Worm (Caenorhabditis elegans) whole organism, L1 larva: ENCODE data around the gene fzy-1.
"Not testable (repeated sequence)": the region's sequence is repeated elsewhere in the genome, so short reads cannot be mapped to it uniquely, and the experiment has no call there.

Experiments used
- C04F5.9 ChIP-seq: sonication (generic microtip); optimal IDR thresholded peaks from 2 replicates; lab custom pipeline; 2016; ENCODE audit warnings: missing genetic modification characterization, missing compliant biosample characterization
- aha-1 ChIP-seq: fragments of 150-350 bp; optimal IDR thresholded peaks from 2 replicates; lab custom pipeline; 2014; ENCODE audit warnings: missing biosample characterization, missing genetic modification characterization
- aly-2 ChIP-seq: fragments of 150-350 bp; optimal IDR thresholded peaks from 2 replicates; lab custom pipeline; 2014; ENCODE audit warnings: missing biosample characterization, missing genetic modification characterization
- ama-1 ChIP-seq: fragments of 150-350 bp; optimal IDR thresholded peaks from 2 replicates; lab custom pipeline; 2014
- ceh-63 ChIP-seq: fragments of 200-800 bp; sonication (Bioruptor generic); optimal IDR thresholded peaks from 2 replicates; lab custom pipeline; 2018; ENCODE audit warnings: mild to moderate bottlenecking, missing genetic modification characterization, missing compliant biosample characterization
- ceh-88 ChIP-seq: fragments of 200-800 bp; sonication (Bioruptor generic); IDR thresholded peaks from 2 replicates; pipeline ENCODE4 v1.3.6; 2022; ENCODE audit warnings: missing genetic modification characterization, missing compliant biosample characterization
- ceh-90 ChIP-seq: sonication (generic microtip); optimal IDR thresholded peaks from 2 replicates; lab custom pipeline; 2016; ENCODE audit warnings: missing genetic modification characterization, missing compliant biosample characterization
- ces-1 ChIP-seq: fragments of 150-350 bp; optimal IDR thresholded peaks from 2 replicates; lab custom pipeline; 2014; ENCODE audit warnings: missing biosample characterization, missing genetic modification reagents, missing genetic modification characterization
- dpl-1 ChIP-seq, 3 experiments: fragments of 150-350 bp in 2 of 3; sonication (generic microtip) in 1 of 3; optimal IDR thresholded peaks; 2 replicates each; lab custom pipeline; 2014 to 2017; ENCODE audit warnings: missing biosample characterization in 3 of 3, missing genetic modification characterization in 3 of 3, missing genetic modification reagents in 3 of 3
- dsc-1 ChIP-seq: sonication (generic microtip); optimal IDR thresholded peaks from 2 replicates; lab custom pipeline; 2016; ENCODE audit warnings: mild to moderate bottlenecking, missing genetic modification characterization, missing compliant biosample characterization
- efl-1 ChIP-seq, 4 experiments: fragments of 150-350 bp; optimal IDR thresholded peaks in 3 of 4; peaks in 1 of 4; 1 replicate in 1 of 4; 2 replicates in 3 of 4; lab custom pipeline; 2014; ENCODE audit warnings: missing biosample characterization in 2 of 4, missing genetic modification characterization in 2 of 4, missing genetic modification reagents in 2 of 4
- efl-3 ChIP-seq: fragments of 200-800 bp; sonication (Bioruptor generic); optimal IDR thresholded peaks from 2 replicates; lab custom pipeline; 2018; ENCODE audit warnings: mild to moderate bottlenecking, missing genetic modification characterization, missing compliant biosample characterization
- elt-3 ChIP-seq, 6 experiments: fragments of 150-350 bp in 1 of 6; sonication (generic microtip); optimal IDR thresholded peaks; 2 replicates each; lab custom pipeline; 2017 to 2018; ENCODE audit warnings: missing biosample characterization in 6 of 6, missing genetic modification characterization in 6 of 6, inconsistent platforms in 1 of 6
- fkh-10 ChIP-seq: sonication (generic microtip); optimal IDR thresholded peaks from 2 replicates; lab custom pipeline; 2017; ENCODE audit warnings: missing biosample characterization, missing genetic modification reagents, missing genetic modification characterization
- fkh-4 ChIP-seq: sonication (generic microtip); optimal IDR thresholded peaks from 2 replicates; lab custom pipeline; 2016; ENCODE audit warnings: missing compliant biosample characterization, missing genetic modification characterization, borderline replicate concordance
- grh-1 ChIP-seq: fragments of 200-800 bp; sonication (Bioruptor generic); IDR thresholded peaks from 2 replicates; pipeline ENCODE4 v1.3.6; 2022; ENCODE audit warnings: missing genetic modification reagents, missing genetic modification characterization, missing compliant biosample characterization
- hlh-17 ChIP-seq: fragments of 200-800 bp; sonication (Bioruptor generic); optimal IDR thresholded peaks from 2 replicates; lab custom pipeline; 2018; ENCODE audit warnings: missing genetic modification characterization, mild to moderate bottlenecking, missing compliant biosample characterization, moderate library complexity, borderline replicate concordance
- jun-1 ChIP-seq: fragments of 150-350 bp; optimal IDR thresholded peaks from 2 replicates; lab custom pipeline; 2014; ENCODE audit warnings: missing biosample characterization, missing genetic modification reagents, missing genetic modification characterization
- lin-14 ChIP-seq: fragments of 200-800 bp; sonication (Bioruptor generic); optimal IDR thresholded peaks from 2 replicates; lab custom pipeline; 2018; ENCODE audit warnings: mild to moderate bottlenecking, missing genetic modification characterization, moderate library complexity, missing compliant biosample characterization
- lin-39 ChIP-seq: fragments of 150-350 bp; optimal IDR thresholded peaks from 2 replicates; lab custom pipeline; 2014; ENCODE audit warnings: missing biosample characterization, missing genetic modification reagents, missing genetic modification characterization
- lir-3 ChIP-seq: sonication (generic microtip); optimal IDR thresholded peaks from 2 replicates; lab custom pipeline; 2016; ENCODE audit warnings: mild to moderate bottlenecking, missing genetic modification characterization, moderate library complexity, missing compliant biosample characterization; ENCODE audit not compliant: poor library complexity
- lsy-2 ChIP-seq, 2 experiments: fragments of 150-350 bp; optimal IDR thresholded peaks; 2 replicates each; lab custom pipeline; 2014; ENCODE audit warnings: missing biosample characterization in 2 of 2, missing genetic modification characterization in 2 of 2
- mab-9 ChIP-seq: fragments of 200-800 bp; sonication (Bioruptor generic); IDR thresholded peaks from 2 replicates; pipeline ENCODE4 v1.3.6; 2022; ENCODE audit warnings: missing genetic modification reagents, missing genetic modification characterization, missing compliant biosample characterization
- nhr-20 ChIP-seq: sonication (generic microtip); optimal IDR thresholded peaks from 2 replicates; lab custom pipeline; 2016; ENCODE audit warnings: mild to moderate bottlenecking, missing genetic modification characterization, missing compliant biosample characterization
- nhr-237 ChIP-seq: fragments of 150-350 bp; optimal IDR thresholded peaks from 2 replicates; lab custom pipeline; 2014; ENCODE audit warnings: missing biosample characterization, missing genetic modification characterization
- nhr-28 ChIP-seq: fragments of 150-350 bp; optimal IDR thresholded peaks from 2 replicates; lab custom pipeline; 2014; ENCODE audit warnings: missing biosample characterization, missing genetic modification characterization
- nhr-47 ChIP-seq: sonication (generic microtip); optimal IDR thresholded peaks from 2 replicates; lab custom pipeline; 2016; ENCODE audit warnings: mild to moderate bottlenecking, missing genetic modification characterization, moderate library complexity, missing compliant biosample characterization
- nhr-71 ChIP-seq: sonication (generic microtip); optimal IDR thresholded peaks from 2 replicates; lab custom pipeline; 2016; ENCODE audit warnings: mild to moderate bottlenecking, missing genetic modification characterization, moderate library complexity, missing compliant biosample characterization
- nhr-76 ChIP-seq: sonication (generic microtip); optimal IDR thresholded peaks from 2 replicates; lab custom pipeline; 2017; ENCODE audit warnings: missing biosample characterization, missing genetic modification characterization
- nhr-85 ChIP-seq: sonication (generic microtip); peaks from one replicate; lab custom pipeline; 2016; ENCODE audit warnings: missing genetic modification characterization, inconsistent platforms, missing compliant biosample characterization
- pax-3 ChIP-seq: fragments of 200-800 bp; sonication (Bioruptor generic); optimal IDR thresholded peaks from 2 replicates; lab custom pipeline; 2018; ENCODE audit warnings: mild to moderate bottlenecking, missing genetic modification characterization, moderate library complexity, missing compliant biosample characterization
- pqm-1 ChIP-seq: sonication (generic microtip); optimal IDR thresholded peaks from 3 replicates; lab custom pipeline; 2017; ENCODE audit warnings: missing biosample characterization, missing genetic modification characterization
- rnt-1 ChIP-seq: sonication (generic microtip); optimal IDR thresholded peaks from 2 replicates; lab custom pipeline; 2016; ENCODE audit warnings: mild to moderate bottlenecking, missing genetic modification characterization, moderate library complexity, missing compliant biosample characterization
- sox-4 ChIP-seq: sonication (generic microtip); optimal IDR thresholded peaks from 2 replicates; lab custom pipeline; 2016; ENCODE audit warnings: missing genetic modification characterization, missing compliant biosample characterization
- sup-37 ChIP-seq: fragments of 200-800 bp; sonication (Bioruptor generic); optimal IDR thresholded peaks from 2 replicates; lab custom pipeline; 2018; ENCODE audit warnings: mild to moderate bottlenecking, missing genetic modification characterization, missing compliant biosample characterization
- tlp-1 ChIP-seq: fragments of 150-350 bp; optimal IDR thresholded peaks from 2 replicates; lab custom pipeline; 2014; ENCODE audit warnings: missing biosample characterization, missing genetic modification characterization
- unc-130 ChIP-seq: fragments of 150-350 bp; optimal IDR thresholded peaks from 2 replicates; lab custom pipeline; 2017; ENCODE audit warnings: missing biosample characterization, missing genetic modification characterization, inconsistent platforms
- unc-30 ChIP-seq: sonication (generic microtip); optimal IDR thresholded peaks from 2 replicates; lab custom pipeline; 2017; ENCODE audit warnings: missing biosample characterization, missing genetic modification characterization
- unc-62 ChIP-seq: fragments of 150-350 bp; optimal IDR thresholded peaks from 2 replicates; lab custom pipeline; 2014; ENCODE audit warnings: missing biosample characterization, missing genetic modification reagents, missing genetic modification characterization
- unc-86 ChIP-seq: sonication (generic microtip); optimal IDR thresholded peaks from 2 replicates; lab custom pipeline; 2016; ENCODE audit warnings: missing genetic modification characterization, missing compliant biosample characterization
- unc-98 ChIP-seq: fragments of 200-800 bp; sonication (Bioruptor generic); IDR thresholded peaks from 2 replicates; pipeline ENCODE4 v1.3.6; 2022; ENCODE audit warnings: missing genetic modification characterization, missing compliant biosample characterization
- zip-4 ChIP-seq: fragments of 200-800 bp; sonication (Bioruptor generic); optimal IDR thresholded peaks from 2 replicates; lab custom pipeline; 2018; ENCODE audit warnings: mild to moderate bottlenecking, missing genetic modification characterization, moderate library complexity, missing compliant biosample characterization
- ztf-11 ChIP-seq, 2 experiments: sonication (generic microtip); optimal IDR thresholded peaks; 2 replicates each; lab custom pipeline; 2016 to 2017; ENCODE audit warnings: missing genetic modification characterization in 2 of 2, missing biosample characterization in 1 of 2, missing compliant biosample characterization in 1 of 2
- ztf-4 ChIP-seq: fragments of 150-350 bp; optimal IDR thresholded peaks from 2 replicates; lab custom pipeline; 2014; ENCODE audit warnings: missing biosample characterization, missing genetic modification characterization

fzy-1 gene

ce11 chrII:5537524-5537923 is 37.0 kb downstream of the fzy-1 start, which contains the start of gene C17C3.11:
TSS of gene C17C3.11 (plus strand) at chrII:5537824.
- TF ChIP-seq unc-130 (tag; lab: Kevin White, UChicago) (no peak), grh-1 (GFP tag; lab: Robert Waterston, UW) (no peak), dpl-1 (GFP tag; optimal IDR thresholded peaks at IDR 0.05; lab: Kevin White, UChicago) (no peak)

ce11 chrII:5540113-5540512 is 39.5 kb downstream of the fzy-1 start, which contains the start of gene hlh-27:
TSS of gene hlh-27 (minus strand) at chrII:5540213.
- TF ChIP-seq jun-1 (tag; lab: Kevin White, UChicago); unc-130 (tag; lab: Kevin White, UChicago); elt-3 (tag; optimal IDR thresholded peaks at IDR 0.05; lab: Kevin White, UChicago): not testable (repeated sequence)

ce11 chrII:5541685-5542084 is 41.1 kb downstream of the fzy-1 start, which contains the start of gene C17C3.24:
TSS of gene C17C3.24 (minus strand) at chrII:5541785.
- TF ChIP-seq nhr-85 (tag; lab: Kevin White, UChicago) (no peak), nhr-47 (no peak), zip-4 (GFP tag; lab: Kevin White, UChicago) (no peak), efl-3 (no peak), unc-130 (tag; lab: Kevin White, UChicago) (no peak), pax-3 (no peak), ceh-90 (tag; lab: Kevin White, UChicago) (no peak)

ce11 chrII:5543476-5544144 is 43.0 kb downstream of the fzy-1 start:
- TF ChIP-seq sup-37 (peak; percentile 98), ama-1 (lab: Kevin White, UChicago) (peak; percentile 100), fkh-10 (GFP tag; lab: Kevin White, UChicago) (peak; percentile 99), pqm-1 (tag; lab: Kevin White, UChicago) (peak; percentile 91), ces-1 (GFP tag; lab: Kevin White, UChicago) (peak; percentile 92), C04F5.9 (tag; lab: Kevin White, UChicago) (peak; percentile 95), hlh-17 (GFP tag; lab: Kevin White, UChicago) (peak; percentile 92), unc-30 (peak; percentile 68), dsc-1 (tag; lab: Kevin White, UChicago) (peak; percentile 99), rnt-1 (tag; lab: Kevin White, UChicago) (peak; percentile 98), nhr-28 (peak; percentile 69), unc-62 (GFP tag; lab: Kevin White, UChicago) (peak; percentile 46), pax-3 (peak; percentile 98), ztf-4 (tag; lab: Kevin White, UChicago) (peak; percentile 99), unc-86 (tag; lab: Kevin White, UChicago) (peak; percentile 98), lsy-2 (tag; optimal IDR thresholded peaks at IDR 0.05; lab: Kevin White, UChicago) (peak; percentile 96), lir-3 (tag; lab: Kevin White, UChicago) (peak; percentile 92), ceh-63 (peak; percentile 95), dpl-1 (GFP tag; optimal IDR thresholded peaks at IDR 0.05; lab: Kevin White, UChicago) (peak; percentile 80 to 85 (median 83)), nhr-76 (peak; percentile 98), unc-98 (GFP tag; lab: Robert Waterston, UW) (peak; percentile 79), ztf-11 (tag; optimal IDR thresholded peaks at IDR 0.05; lab: Kevin White, UChicago) (peak in 1 of 2 experiments; percentile 93), aha-1 (tag; lab: Kevin White, UChicago) (peak; percentile 62), fkh-4 (tag; lab: Kevin White, UChicago) (peak; percentile 86), lin-14 (GFP tag; lab: Kevin White, UChicago) (peak; percentile 99), efl-1 (optimal IDR thresholded peaks at IDR 0.05; lab: Kevin White, UChicago) (peak; percentile 92 to 93), efl-1 (GFP tag; optimal IDR thresholded peaks at IDR 0.05 in 1 of 2; lab: Kevin White, UChicago) (peak; percentile 80 to 98), lin-39 (tag; lab: Kevin White, UChicago) (peak; percentile 96), sox-4 (tag; lab: Kevin White, UChicago) (peak; percentile 98), nhr-20 (tag; lab: Kevin White, UChicago) (peak; percentile 100), tlp-1 (tag; lab: Kevin White, UChicago) (no peak), nhr-237 (tag; lab: Kevin White, UChicago) (peak; percentile 91), aly-2 (tag; lab: Kevin White, UChicago) (peak; percentile 99), mab-9 (GFP tag; lab: Robert Waterston, UW) (peak; percentile 98), nhr-47 (peak; percentile 100), ceh-88 (GFP tag; lab: Robert Waterston, UW) (peak; percentile 98), nhr-71 (tag; lab: Kevin White, UChicago) (peak; percentile 100)
